Worm (Caenorhabditis elegans): ENCODE data around the gene Y57A10A.13.

ce11 chrII:12184857-12185256 is at the start of gene Y57A10A.13:
- TF ChIP-seq ceh-9 (tag; optimal IDR thresholded peaks at IDR 0.05) (no peak), skn-1 (tag; optimal IDR thresholded peaks at IDR 0.05) (no peak), zag-1 (tag; optimal IDR thresholded peaks at IDR 0.05) (no peak), ztf-11 (tag; optimal IDR thresholded peaks at IDR 0.05) (no peak), R02D3.7 (tag; optimal IDR thresholded peaks at IDR 0.05) (no peak), nhr-11 (tag; optimal IDR thresholded peaks at IDR 0.05) (no peak), nhr-237 (tag; optimal IDR thresholded peaks at IDR 0.05) (no peak)
